Worm (Caenorhabditis elegans) whole organism, L4 larva: ENCODE data around the gene C50F4.10.

ENCODE experiments used
- attf-4 ChIP-seq: sonication (generic microtip); optimal IDR thresholded peaks from 3 replicates; lab custom pipeline; 2017; ENCODE audit warnings: missing biosample characterization, missing genetic modification characterization
- ceh-28 ChIP-seq: fragments of 150-350 bp; optimal IDR thresholded peaks from 2 replicates; lab custom pipeline; 2014; ENCODE audit warnings: missing biosample characterization, missing genetic modification reagents, missing genetic modification characterization
- lin-29 ChIP-seq: fragments of 200-800 bp; sonication (Bioruptor generic); IDR thresholded peaks from 2 replicates; pipeline ENCODE4 v1.3.6; 2022; ENCODE audit warnings: missing genetic modification reagents, missing genetic modification characterization, missing compliant biosample characterization
- lir-3 ChIP-seq: sonication (generic microtip); optimal IDR thresholded peaks from 2 replicates; lab custom pipeline; 2016; ENCODE audit warnings: mild to moderate bottlenecking, missing genetic modification characterization, missing compliant biosample characterization
- zag-1 ChIP-seq: fragments of 150-350 bp; optimal IDR thresholded peaks from 2 replicates; lab custom pipeline; 2014; ENCODE audit warnings: missing biosample characterization, missing genetic modification characterization

DNA sequence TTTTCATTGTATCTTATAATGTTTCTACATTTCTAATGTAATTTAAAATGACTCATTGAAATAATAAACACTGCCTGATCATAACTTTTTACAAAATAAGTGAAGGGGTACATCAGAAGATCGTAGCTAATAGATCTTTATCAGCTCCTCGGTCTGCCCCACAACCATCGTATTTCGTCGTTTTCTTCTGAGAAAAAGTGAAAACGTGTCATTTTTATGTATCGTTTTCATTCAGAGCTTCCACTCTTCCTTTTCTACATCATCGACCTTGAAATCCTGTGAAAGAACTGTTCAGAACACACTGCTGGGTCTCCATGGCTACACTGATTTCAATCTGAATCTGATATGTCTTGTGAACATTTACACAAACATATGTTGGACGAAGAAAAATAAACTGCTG is 32.1 kb downstream of the C50F4.10 start:
- no peak for TF ChIP-seq zag-1 (tag; lab: Kevin White, UChicago)
- TF ChIP-seq attf-4 (tag; lab: Kevin White, UChicago), result no peak
- TF ChIP-seq lin-29 (GFP tag; lab: Robert Waterston, UW), result no peak
- no peak for TF ChIP-seq lir-3 (tag; lab: Kevin White, UChicago)
- no peak for TF ChIP-seq ceh-28
